Worm (Caenorhabditis elegans) whole organism, L4 larva: ENCODE results near the gene cyp-25A3.
"Not testable (repeated sequence)": the region's sequence is repeated elsewhere in the genome, so short reads cannot be mapped to it uniquely, and the experiment has no call there.

Experiments
- D1046.2 ChIP-seq: fragments of 200-800 bp; sonication (Bioruptor generic); IDR thresholded peaks from 2 replicates; pipeline ENCODE4 v1.3.6; 2022; ENCODE audit warnings: missing genetic modification characterization, missing compliant biosample characterization
- T20F7.1 ChIP-seq: fragments of 200-800 bp; sonication (Bioruptor generic); optimal IDR thresholded peaks from 2 replicates; lab custom pipeline; 2018; ENCODE audit warnings: mild to moderate bottlenecking, missing genetic modification characterization, missing compliant biosample characterization
- T26A8.4 ChIP-seq: fragments of 200-800 bp; sonication (Bioruptor generic); IDR thresholded peaks from 2 replicates; pipeline ENCODE4 v1.3.6; 2022; ENCODE audit warnings: missing genetic modification characterization, missing compliant biosample characterization
- Y105C5A.15 ChIP-seq: fragments of 200-800 bp; sonication (Bioruptor generic); IDR thresholded peaks from 2 replicates; pipeline ENCODE4 v1.3.6; 2022; ENCODE audit warnings: missing genetic modification characterization, missing compliant biosample characterization
- Y48G9A.11 ChIP-seq: fragments of 200-800 bp; sonication (Bioruptor generic); IDR thresholded peaks from 2 replicates; pipeline ENCODE4 v1.3.6; 2022; ENCODE audit warnings: missing genetic modification reagents, missing genetic modification characterization, missing compliant biosample characterization
- Y75B8A.6 ChIP-seq: fragments of 200-800 bp; sonication (Bioruptor generic); IDR thresholded peaks from 2 replicates; pipeline ENCODE4 v1.3.6; 2022; ENCODE audit warnings: missing genetic modification reagents, missing genetic modification characterization, missing compliant biosample characterization
- ZK337.2 ChIP-seq: fragments of 200-800 bp; sonication (Bioruptor generic); IDR thresholded peaks from 2 replicates; pipeline ENCODE4 v1.3.6; 2022; ENCODE audit warnings: missing genetic modification reagents, missing genetic modification characterization, missing compliant biosample characterization
- arid-1 ChIP-seq: fragments of 200-800 bp; sonication (Bioruptor generic); conservative IDR thresholded peaks from 2 replicates; pipeline ENCODE4 v1.3.6; 2022; ENCODE audit warnings: missing genetic modification reagents, missing genetic modification characterization, missing compliant biosample characterization
- ceh-20 ChIP-seq: fragments of 200-800 bp; sonication (Bioruptor generic); IDR thresholded peaks from 2 replicates; pipeline ENCODE4 v1.3.6; 2022; ENCODE audit warnings: missing genetic modification reagents, missing genetic modification characterization, missing compliant biosample characterization
- ceh-44 ChIP-seq: fragments of 200-800 bp; sonication (Bioruptor generic); IDR thresholded peaks from 2 replicates; pipeline ENCODE4 v1.3.6; 2022; ENCODE audit warnings: missing genetic modification reagents, missing genetic modification characterization, missing compliant biosample characterization
- ctbp-1 ChIP-seq: fragments of 200-800 bp; sonication (Bioruptor generic); IDR thresholded peaks from 2 replicates; pipeline ENCODE4 v1.3.6; 2022; ENCODE audit warnings: missing genetic modification reagents, missing genetic modification characterization, missing compliant biosample characterization
- dmd-6 ChIP-seq: fragments of 200-800 bp; sonication (Bioruptor generic); IDR thresholded peaks from 2 replicates; pipeline ENCODE4 v1.3.6; 2022; ENCODE audit warnings: missing genetic modification reagents, missing genetic modification characterization, missing compliant biosample characterization
- dmd-9 ChIP-seq: fragments of 200-800 bp; sonication (Bioruptor generic); IDR thresholded peaks from 2 replicates; pipeline ENCODE4 v1.3.6; 2022; ENCODE audit warnings: missing genetic modification reagents, missing genetic modification characterization, missing compliant biosample characterization
- dpl-1 ChIP-seq: fragments of 150-350 bp; optimal IDR thresholded peaks from 2 replicates; lab custom pipeline; 2014; ENCODE audit warnings: missing biosample characterization, missing genetic modification reagents, missing genetic modification characterization
- egl-43 ChIP-seq: fragments of 200-800 bp; sonication (Bioruptor generic); IDR thresholded peaks from 2 replicates; pipeline ENCODE4 v1.3.6; 2022; ENCODE audit warnings: missing genetic modification reagents, missing genetic modification characterization, missing compliant biosample characterization
- hif-1 ChIP-seq, 2 experiments: sonication (generic microtip); optimal IDR thresholded peaks; 2 replicates each; lab custom pipeline; 2016 to 2017; ENCODE audit warnings: missing compliant biosample characterization in 2 of 2, missing genetic modification characterization in 2 of 2, missing genetic modification reagents in 2 of 2, missing genotype in 2 of 2, mild to moderate bottlenecking in 1 of 2
- hlh-11 ChIP-seq: fragments of 200-800 bp; sonication (Bioruptor generic); optimal IDR thresholded peaks from 2 replicates; lab custom pipeline; 2018; ENCODE audit warnings: mild to moderate bottlenecking, missing genetic modification characterization, missing compliant biosample characterization
- hmg-1.1 ChIP-seq: fragments of 200-800 bp; sonication (Bioruptor generic); IDR thresholded peaks from 2 replicates; pipeline ENCODE4 v1.3.6; 2022; ENCODE audit warnings: missing genetic modification reagents, missing genetic modification characterization, missing compliant biosample characterization
- lin-1 ChIP-seq: fragments of 200-800 bp; sonication (Bioruptor generic); IDR thresholded peaks from 2 replicates; pipeline ENCODE4 v1.3.6; 2022; ENCODE audit warnings: missing genetic modification reagents, missing genetic modification characterization, missing compliant biosample characterization
- lin-29 ChIP-seq: fragments of 200-800 bp; sonication (Bioruptor generic); IDR thresholded peaks from 2 replicates; pipeline ENCODE4 v1.3.6; 2022; ENCODE audit warnings: missing genetic modification reagents, missing genetic modification characterization, missing compliant biosample characterization
- lin-38 ChIP-seq: fragments of 200-800 bp; sonication (Bioruptor generic); IDR thresholded peaks from 2 replicates; pipeline ENCODE4 v1.3.6; 2022; ENCODE audit warnings: missing genetic modification reagents, missing genetic modification characterization, missing compliant biosample characterization
- lsy-2 ChIP-seq, 2 experiments: fragments of 150-350 bp in 1 of 2; sonication (generic microtip) in 1 of 2; optimal IDR thresholded peaks; 2 replicates each; lab custom pipeline; 2014 to 2017; ENCODE audit warnings: missing biosample characterization in 2 of 2, missing genetic modification characterization in 2 of 2
- madf-9 ChIP-seq: fragments of 200-800 bp; sonication (Bioruptor generic); conservative IDR thresholded peaks from 2 replicates; pipeline ENCODE4 v1.3.6; 2022; ENCODE audit warnings: missing genetic modification reagents, missing genetic modification characterization, missing compliant biosample characterization
- mdt-29 ChIP-seq: fragments of 200-800 bp; sonication (Bioruptor generic); IDR thresholded peaks from 2 replicates; pipeline ENCODE4 v1.3.6; 2022; ENCODE audit warnings: missing genetic modification reagents, missing genetic modification characterization, missing compliant biosample characterization
- mes-2 ChIP-seq: sonication (generic microtip); optimal IDR thresholded peaks from 2 replicates; lab custom pipeline; 2016; ENCODE audit warnings: missing genotype, mild to moderate bottlenecking, missing genetic modification characterization, missing compliant biosample characterization; ENCODE audit not compliant: poor library complexity, severe bottlenecking
- mxl-2 ChIP-seq: fragments of 200-800 bp; sonication (Bioruptor generic); conservative IDR thresholded peaks from 2 replicates; pipeline ENCODE4 v1.3.6; 2022; ENCODE audit warnings: missing genetic modification reagents, missing genetic modification characterization, missing compliant biosample characterization
- nhr-42 ChIP-seq: fragments of 200-800 bp; sonication (Bioruptor generic); IDR thresholded peaks from 2 replicates; pipeline ENCODE4 v1.3.6; 2022; ENCODE audit warnings: missing genetic modification characterization, missing compliant biosample characterization
- pha-4 ChIP-seq, 2 experiments: fragments of 150-350 bp in 1 of 2; fragments of 200-800 bp in 1 of 2; sonication (Bioruptor generic) in 1 of 2; IDR thresholded peaks in 1 of 2; optimal IDR thresholded peaks in 1 of 2; 2 replicates each; pipeline versions ENCODE4 v1.3.6 to Lab custom; 2014 to 2022; ENCODE audit warnings: missing genetic modification characterization in 2 of 2, missing genetic modification reagents in 2 of 2, missing biosample characterization in 1 of 2, missing compliant biosample characterization in 1 of 2
- php-3 ChIP-seq: fragments of 200-800 bp; sonication (Bioruptor generic); IDR thresholded peaks from 2 replicates; pipeline ENCODE4 v1.3.6; 2022; ENCODE audit warnings: missing genetic modification reagents, missing genetic modification characterization, missing compliant biosample characterization
- rbr-2 ChIP-seq: sonication (generic microtip); optimal IDR thresholded peaks from 2 replicates; lab custom pipeline; 2016; ENCODE audit warnings: missing genotype, missing genetic modification characterization, missing compliant biosample characterization
- saeg-2 ChIP-seq: fragments of 200-800 bp; sonication (Bioruptor generic); IDR thresholded peaks from 2 replicates; pipeline ENCODE4 v1.3.6; 2022; ENCODE audit warnings: missing genetic modification reagents, missing genetic modification characterization, missing compliant biosample characterization
- set-16 ChIP-seq: fragments of 200-800 bp; sonication (Bioruptor generic); IDR thresholded peaks from 2 replicates; pipeline ENCODE4 v1.3.6; 2022; ENCODE audit warnings: missing genetic modification reagents, missing genetic modification characterization, missing compliant biosample characterization
- tag-97 ChIP-seq: fragments of 200-800 bp; sonication (Bioruptor generic); IDR thresholded peaks from 2 replicates; pipeline ENCODE4 v1.3.6; 2022; ENCODE audit warnings: missing genetic modification characterization, missing compliant biosample characterization
- tra-1 ChIP-seq: fragments of 200-800 bp; sonication (Bioruptor generic); IDR thresholded peaks from 2 replicates; pipeline ENCODE4 v1.3.6; 2022; ENCODE audit warnings: missing genetic modification reagents, missing genetic modification characterization, missing compliant biosample characterization
- vab-7 ChIP-seq: fragments of 200-800 bp; sonication (Bioruptor generic); IDR thresholded peaks from 2 replicates; pipeline ENCODE4 v1.3.6; 2022; ENCODE audit warnings: missing genetic modification reagents, missing genetic modification characterization, missing compliant biosample characterization
- zfp-3 ChIP-seq: fragments of 200-800 bp; sonication (Bioruptor generic); conservative IDR thresholded peaks from 2 replicates; pipeline ENCODE4 v1.3.6; 2022; ENCODE audit warnings: missing genetic modification reagents, missing genetic modification characterization, missing compliant biosample characterization

Gene cyp-25A3

DNA sequence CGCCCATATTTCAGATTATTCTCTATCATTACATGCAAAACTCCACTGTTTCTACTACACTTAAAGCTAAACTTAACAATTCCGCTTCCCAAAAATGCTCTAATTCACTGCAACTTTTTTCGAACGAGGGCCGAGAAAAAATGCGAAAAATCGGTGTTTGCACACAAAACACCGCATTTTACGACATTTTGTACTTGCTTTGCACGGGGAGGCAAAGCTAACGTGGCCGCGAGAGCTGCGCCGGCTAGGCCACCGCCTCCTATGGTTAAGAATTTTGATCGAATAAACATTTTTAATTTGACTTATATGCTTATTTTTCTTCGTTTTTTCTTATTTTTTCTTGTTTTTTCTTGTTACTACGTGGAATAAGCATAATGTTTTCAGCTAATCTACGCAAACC is 15.3 kb upstream of the cyp-25A3 start:
- peak; percentile 89 for TF ChIP-seq pha-4 (GFP tag; IDR thresholded peaks at IDR 0.05; lab: Robert Waterston, UW)
- not testable (repeated sequence) for TF ChIP-seq pha-4 (tag; optimal IDR thresholded peaks at IDR 0.05; lab: Kevin White, UChicago)
- TF ChIP-seq zfp-3 (GFP tag; lab: Robert Waterston, UW) = peak; percentile 93
- TF ChIP-seq arid-1 (GFP tag; lab: Robert Waterston, UW) = peak; percentile 45; the same call in 1 of the 2 replicates
- peak; percentile 93 for TF ChIP-seq vab-7 (GFP tag; lab: Robert Waterston, UW)
- peak; percentile 86 for TF ChIP-seq T26A8.4 (GFP tag; lab: Robert Waterston, UW)
- peak; percentile 68; the same call in 1 of the 2 replicates for TF ChIP-seq ceh-44 (GFP tag; lab: Robert Waterston, UW)
- peak; percentile 93 for TF ChIP-seq lin-38 (GFP tag; lab: Robert Waterston, UW)
- 0 out of 2 replicates have a peak, but pooled peaks have one; percentile 69 for TF ChIP-seq tag-97 (GFP tag; lab: Robert Waterston, UW)
- TF ChIP-seq Y48G9A.11 (GFP tag; lab: Robert Waterston, UW) = peak; percentile 77
- peak; percentile 84 for TF ChIP-seq lin-1 (GFP tag; lab: Robert Waterston, UW)
- peak; percentile 96 for TF ChIP-seq dmd-6
- TF ChIP-seq php-3 (GFP tag; lab: Robert Waterston, UW) = peak; percentile 67; the same call in 1 of the 2 replicates
- peak; percentile 94 for TF ChIP-seq ceh-20 (GFP tag; lab: Robert Waterston, UW)
- TF ChIP-seq Y75B8A.6 (GFP tag; lab: Robert Waterston, UW) = 0 out of 2 replicates have a peak, but pooled peaks have one; percentile 65
- TF ChIP-seq mes-2 = peak; percentile 82
- peak; percentile 98 for TF ChIP-seq dmd-9
- peak; percentile 89 for TF ChIP-seq D1046.2 (GFP tag; lab: Robert Waterston, UW)
- peak in 1 of 2 experiments; percentile 53 for TF ChIP-seq hif-1 (tag; optimal IDR thresholded peaks at IDR 0.05; lab: Kevin White, UChicago)
- TF ChIP-seq lin-29 (GFP tag; lab: Robert Waterston, UW) = peak; percentile 90
- peak; percentile 21 for TF ChIP-seq dpl-1
- TF ChIP-seq set-16 = peak; percentile 60; the same call in 1 of the 2 replicates
- peak; percentile 38 for TF ChIP-seq hlh-11 (tag; lab: Kevin White, UChicago)
- TF ChIP-seq egl-43 (GFP tag; lab: Robert Waterston, UW) = peak; percentile 80
- TF ChIP-seq mxl-2 = 0 out of 2 replicates have a peak, but pooled peaks have one; percentile 64
- TF ChIP-seq mdt-29 = peak; percentile 81
- TF ChIP-seq tra-1 (GFP tag; lab: Robert Waterston, UW) = peak; percentile 71
- TF ChIP-seq ctbp-1 (GFP tag; lab: Robert Waterston, UW) = peak; percentile 73; the same call in 1 of the 2 replicates
- TF ChIP-seq Y105C5A.15 = 0 out of 2 replicates have a peak, but pooled peaks have one; percentile 62
- TF ChIP-seq nhr-42 = peak; percentile 95
- peak; percentile 94 for TF ChIP-seq ZK337.2 (GFP tag; lab: Robert Waterston, UW)
- TF ChIP-seq rbr-2 (tag; lab: Kevin White, UChicago) = peak; percentile 62
- peak; percentile 97 for TF ChIP-seq hmg-1.1 (GFP tag; lab: Robert Waterston, UW)
- TF ChIP-seq madf-9 (GFP tag; lab: Robert Waterston, UW) = peak; percentile 93
- peak; percentile 38 for TF ChIP-seq T20F7.1 (GFP tag; lab: Kevin White, UChicago)
- TF ChIP-seq saeg-2 (GFP tag; lab: Robert Waterston, UW) = 0 out of 2 replicates have a peak, but pooled peaks have one; percentile 34
- TF ChIP-seq lsy-2 (tag; optimal IDR thresholded peaks at IDR 0.05; lab: Kevin White, UChicago) = peak; percentile 14 to 87

DNA sequence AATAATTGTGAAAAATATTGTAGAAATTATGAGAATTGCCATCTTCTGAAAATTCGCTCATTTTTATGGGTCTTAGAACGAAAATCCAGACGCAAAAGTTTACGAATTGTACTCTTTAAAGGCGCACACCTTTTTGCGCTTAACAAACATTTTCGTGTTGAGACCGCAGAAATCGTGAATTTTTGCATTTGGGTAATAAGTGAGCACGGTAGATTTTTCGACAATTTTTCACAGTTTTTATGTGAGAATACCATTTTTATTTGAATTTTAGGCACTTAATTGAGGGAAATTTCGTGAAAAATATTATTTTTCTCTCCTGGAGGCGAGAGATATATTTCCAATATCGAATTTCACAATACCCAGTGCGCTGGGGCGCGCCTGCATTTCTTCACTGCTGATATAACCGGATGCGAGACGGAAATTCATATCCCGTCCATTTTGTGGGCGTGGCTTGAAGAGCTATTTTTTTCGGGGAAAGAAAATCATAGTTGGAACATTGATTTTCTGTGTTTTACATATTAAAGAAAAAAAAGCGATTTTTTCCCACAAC is 12.6 kb upstream of the cyp-25A3 start, which contains the start of gene cyp-25A4:
Gene cyp-25A4 (minus strand): TSS at position 51 of the 550 bp plus-strand sequence.
- TF ChIP-seq lin-38 (GFP tag; lab: Robert Waterston, UW) (peak; percentile 86), lin-1 (GFP tag; lab: Robert Waterston, UW) (0 out of 2 replicates have a peak, but pooled peaks have one; percentile 20)
